Worm (Caenorhabditis elegans) whole organism, L4 larva: Measurements from ENCODE around the gene F08F8.9.

ENCODE experiments used
- D1046.2 ChIP-seq: fragments of 200-800 bp; sonication (Bioruptor generic); IDR thresholded peaks from 2 replicates; pipeline ENCODE4 v1.3.6; 2022; ENCODE audit warnings: missing genetic modification characterization, missing compliant biosample characterization
- F10B5.3 ChIP-seq: sonication (generic microtip); optimal IDR thresholded peaks from 2 replicates; lab custom pipeline; 2016; ENCODE audit warnings: mild to moderate bottlenecking, missing genetic modification characterization, missing compliant biosample characterization
- F26F4.8 ChIP-seq: fragments of 200-800 bp; sonication (Bioruptor generic); conservative IDR thresholded peaks from 2 replicates; pipeline ENCODE4 v1.3.6; 2022; ENCODE audit warnings: missing genetic modification characterization, missing compliant biosample characterization
- F44E2.7 ChIP-seq: fragments of 200-800 bp; sonication (Bioruptor generic); IDR thresholded peaks from 2 replicates; pipeline ENCODE4 v2.1.2; 2022; ENCODE audit warnings: missing genetic modification characterization, missing compliant biosample characterization
- R02D3.7 ChIP-seq: fragments of 150-350 bp; sonication (generic microtip); optimal IDR thresholded peaks from 3 replicates; lab custom pipeline; 2014; ENCODE audit warnings: missing biosample characterization, missing genetic modification characterization
- T20F7.1 ChIP-seq: fragments of 200-800 bp; sonication (Bioruptor generic); optimal IDR thresholded peaks from 2 replicates; lab custom pipeline; 2018; ENCODE audit warnings: mild to moderate bottlenecking, missing genetic modification characterization, missing compliant biosample characterization
- T26A8.4 ChIP-seq: fragments of 200-800 bp; sonication (Bioruptor generic); IDR thresholded peaks from 2 replicates; pipeline ENCODE4 v1.3.6; 2022; ENCODE audit warnings: missing genetic modification characterization, missing compliant biosample characterization
- Y105C5A.15 ChIP-seq: fragments of 200-800 bp; sonication (Bioruptor generic); IDR thresholded peaks from 2 replicates; pipeline ENCODE4 v1.3.6; 2022; ENCODE audit warnings: missing genetic modification characterization, missing compliant biosample characterization
- Y48G9A.11 ChIP-seq: fragments of 200-800 bp; sonication (Bioruptor generic); IDR thresholded peaks from 2 replicates; pipeline ENCODE4 v1.3.6; 2022; ENCODE audit warnings: missing genetic modification reagents, missing genetic modification characterization, missing compliant biosample characterization
- Y75B8A.6 ChIP-seq: fragments of 200-800 bp; sonication (Bioruptor generic); IDR thresholded peaks from 2 replicates; pipeline ENCODE4 v1.3.6; 2022; ENCODE audit warnings: missing genetic modification reagents, missing genetic modification characterization, missing compliant biosample characterization
- aha-1 ChIP-seq: fragments of 150-350 bp; peaks from one replicate; lab custom pipeline; 2014; ENCODE audit warnings: missing biosample characterization, missing genetic modification characterization
- aly-2 ChIP-seq: sonication (generic microtip); optimal IDR thresholded peaks from 2 replicates; lab custom pipeline; 2018; ENCODE audit warnings: missing biosample characterization, missing genetic modification characterization
- arid-1 ChIP-seq: fragments of 200-800 bp; sonication (Bioruptor generic); conservative IDR thresholded peaks from 2 replicates; pipeline ENCODE4 v1.3.6; 2022; ENCODE audit warnings: missing genetic modification reagents, missing genetic modification characterization, missing compliant biosample characterization
- attf-4 ChIP-seq: sonication (generic microtip); optimal IDR thresholded peaks from 3 replicates; lab custom pipeline; 2017; ENCODE audit warnings: missing biosample characterization, missing genetic modification characterization
- cey-2 ChIP-seq: sonication (generic microtip); optimal IDR thresholded peaks from 3 replicates; lab custom pipeline; 2017; ENCODE audit warnings: missing genetic modification characterization, mild to moderate bottlenecking, missing compliant biosample characterization, antibody characterized with exemption, borderline replicate concordance; ENCODE audit not compliant: insufficient read depth
- ctbp-1 ChIP-seq: fragments of 200-800 bp; sonication (Bioruptor generic); IDR thresholded peaks from 2 replicates; pipeline ENCODE4 v1.3.6; 2022; ENCODE audit warnings: missing genetic modification reagents, missing genetic modification characterization, missing compliant biosample characterization
- daf-16 ChIP-seq, 3 experiments: sonication (generic microtip); optimal IDR thresholded peaks; 2 replicates each; lab custom pipeline; 2016 to 2017; ENCODE audit warnings: missing genetic modification characterization in 3 of 3, missing genetic modification reagents in 3 of 3, mild to moderate bottlenecking in 2 of 3, missing compliant biosample characterization in 2 of 3, missing biosample characterization in 1 of 3, moderate library complexity in 1 of 3
- daf-19 ChIP-seq: fragments of 200-800 bp; sonication (Bioruptor generic); conservative IDR thresholded peaks from 2 replicates; pipeline ENCODE4 v1.3.6; 2022; ENCODE audit warnings: missing genetic modification characterization, missing compliant biosample characterization
- dmd-9 ChIP-seq: fragments of 200-800 bp; sonication (Bioruptor generic); IDR thresholded peaks from 2 replicates; pipeline ENCODE4 v1.3.6; 2022; ENCODE audit warnings: missing genetic modification reagents, missing genetic modification characterization, missing compliant biosample characterization
- dpl-1 ChIP-seq: fragments of 150-350 bp; optimal IDR thresholded peaks from 2 replicates; lab custom pipeline; 2014; ENCODE audit warnings: missing biosample characterization, missing genetic modification reagents, missing genetic modification characterization
- duxl-1 ChIP-seq: sonication (generic microtip); optimal IDR thresholded peaks from 2 replicates; lab custom pipeline; 2016; ENCODE audit warnings: mild to moderate bottlenecking, missing genetic modification characterization, moderate library complexity, missing compliant biosample characterization; ENCODE audit not compliant: poor library complexity
- dve-1 ChIP-seq: sonication (generic microtip); optimal IDR thresholded peaks from 2 replicates; lab custom pipeline; 2017; ENCODE audit warnings: antibody characterized with exemption, mild to moderate bottlenecking, missing genetic modification characterization, missing compliant biosample characterization; ENCODE audit not compliant: insufficient read depth
- egl-43 ChIP-seq: fragments of 200-800 bp; sonication (Bioruptor generic); IDR thresholded peaks from 2 replicates; pipeline ENCODE4 v1.3.6; 2022; ENCODE audit warnings: missing genetic modification reagents, missing genetic modification characterization, missing compliant biosample characterization
- fos-1 ChIP-seq: fragments of 150-350 bp; optimal IDR thresholded peaks from 2 replicates; lab custom pipeline; 2014; ENCODE audit warnings: missing biosample characterization, missing genetic modification characterization
- gei-8 ChIP-seq: fragments of 200-800 bp; sonication (Bioruptor generic); optimal IDR thresholded peaks from 2 replicates; lab custom pipeline; 2018; ENCODE audit warnings: mild to moderate bottlenecking, missing genetic modification characterization, missing compliant biosample characterization
- lin-29 ChIP-seq: fragments of 200-800 bp; sonication (Bioruptor generic); IDR thresholded peaks from 2 replicates; pipeline ENCODE4 v1.3.6; 2022; ENCODE audit warnings: missing genetic modification reagents, missing genetic modification characterization, missing compliant biosample characterization
- lsy-2 ChIP-seq, 2 experiments: fragments of 150-350 bp in 1 of 2; sonication (generic microtip) in 1 of 2; optimal IDR thresholded peaks; 2 replicates each; lab custom pipeline; 2014 to 2017; ENCODE audit warnings: missing biosample characterization in 2 of 2, missing genetic modification characterization in 2 of 2
- mdt-29 ChIP-seq: fragments of 200-800 bp; sonication (Bioruptor generic); IDR thresholded peaks from 2 replicates; pipeline ENCODE4 v1.3.6; 2022; ENCODE audit warnings: missing genetic modification reagents, missing genetic modification characterization, missing compliant biosample characterization
- mep-1 ChIP-seq: fragments of 150-350 bp; sonication (generic microtip); optimal IDR thresholded peaks from 3 replicates; lab custom pipeline; 2014; ENCODE audit warnings: missing biosample characterization, missing genetic modification characterization
- mxl-3 ChIP-seq: fragments of 200-800 bp; sonication (Bioruptor generic); optimal IDR thresholded peaks from 2 replicates; lab custom pipeline; 2018; ENCODE audit warnings: mild to moderate bottlenecking, missing genetic modification characterization, missing compliant biosample characterization
- nhr-102 ChIP-seq: sonication (generic microtip); optimal IDR thresholded peaks from 2 replicates; lab custom pipeline; 2016; ENCODE audit warnings: mild to moderate bottlenecking, missing genetic modification characterization, moderate library complexity, missing compliant biosample characterization
- nhr-111 ChIP-seq: fragments of 200-800 bp; sonication (Bioruptor generic); optimal IDR thresholded peaks from 2 replicates; lab custom pipeline; 2018; ENCODE audit warnings: mild to moderate bottlenecking, missing genetic modification characterization, missing compliant biosample characterization
- nhr-237 ChIP-seq: sonication (generic microtip); optimal IDR thresholded peaks from 2 replicates; lab custom pipeline; 2017; ENCODE audit warnings: missing biosample characterization, missing genetic modification characterization
- nhr-42 ChIP-seq: fragments of 200-800 bp; sonication (Bioruptor generic); IDR thresholded peaks from 2 replicates; pipeline ENCODE4 v1.3.6; 2022; ENCODE audit warnings: missing genetic modification characterization, missing compliant biosample characterization
- nhr-48 ChIP-seq: sonication (generic microtip); optimal IDR thresholded peaks from 2 replicates; lab custom pipeline; 2016; ENCODE audit warnings: mild to moderate bottlenecking, missing genetic modification characterization, missing compliant biosample characterization
- rbr-2 ChIP-seq: sonication (generic microtip); optimal IDR thresholded peaks from 2 replicates; lab custom pipeline; 2016; ENCODE audit warnings: missing genotype, missing genetic modification characterization, missing compliant biosample characterization
- sdz-12 ChIP-seq: fragments of 200-800 bp; sonication (Bioruptor generic); optimal IDR thresholded peaks from 2 replicates; lab custom pipeline; 2018; ENCODE audit warnings: mild to moderate bottlenecking, missing genetic modification characterization, missing compliant biosample characterization
- snpc-1.2 ChIP-seq: fragments of 200-800 bp; sonication (Bioruptor generic); IDR thresholded peaks from 2 replicates; pipeline ENCODE4 v1.3.6; 2022; ENCODE audit warnings: missing genetic modification reagents, missing genetic modification characterization, missing compliant biosample characterization
- unc-62 ChIP-seq, 3 experiments: fragments of 150-350 bp in 1 of 3; sonication (generic microtip); optimal IDR thresholded peaks in 2 of 3; peaks in 1 of 3; 1 replicate in 1 of 3; 2 replicates in 2 of 3; lab custom pipeline; 2014 to 2017; ENCODE audit warnings: missing biosample characterization in 3 of 3, missing genetic modification characterization in 3 of 3, missing genetic modification reagents in 3 of 3, missing genotype in 1 of 3
- zfp-3 ChIP-seq: fragments of 200-800 bp; sonication (Bioruptor generic); conservative IDR thresholded peaks from 2 replicates; pipeline ENCODE4 v1.3.6; 2022; ENCODE audit warnings: missing genetic modification reagents, missing genetic modification characterization, missing compliant biosample characterization
- zip-11 ChIP-seq: fragments of 200-800 bp; sonication (Bioruptor generic); IDR thresholded peaks from 2 replicates; pipeline ENCODE4 v1.3.6; 2022; ENCODE audit warnings: missing genetic modification characterization, missing compliant biosample characterization
- ztf-11 ChIP-seq: fragments of 150-350 bp; optimal IDR thresholded peaks from 2 replicates; lab custom pipeline; 2014; ENCODE audit warnings: missing biosample characterization, missing genetic modification characterization
- ztf-7 ChIP-seq: fragments of 150-350 bp; optimal IDR thresholded peaks from 2 replicates; lab custom pipeline; 2014; ENCODE audit warnings: missing biosample characterization, missing genetic modification characterization

Gene F08F8.9

DNA sequence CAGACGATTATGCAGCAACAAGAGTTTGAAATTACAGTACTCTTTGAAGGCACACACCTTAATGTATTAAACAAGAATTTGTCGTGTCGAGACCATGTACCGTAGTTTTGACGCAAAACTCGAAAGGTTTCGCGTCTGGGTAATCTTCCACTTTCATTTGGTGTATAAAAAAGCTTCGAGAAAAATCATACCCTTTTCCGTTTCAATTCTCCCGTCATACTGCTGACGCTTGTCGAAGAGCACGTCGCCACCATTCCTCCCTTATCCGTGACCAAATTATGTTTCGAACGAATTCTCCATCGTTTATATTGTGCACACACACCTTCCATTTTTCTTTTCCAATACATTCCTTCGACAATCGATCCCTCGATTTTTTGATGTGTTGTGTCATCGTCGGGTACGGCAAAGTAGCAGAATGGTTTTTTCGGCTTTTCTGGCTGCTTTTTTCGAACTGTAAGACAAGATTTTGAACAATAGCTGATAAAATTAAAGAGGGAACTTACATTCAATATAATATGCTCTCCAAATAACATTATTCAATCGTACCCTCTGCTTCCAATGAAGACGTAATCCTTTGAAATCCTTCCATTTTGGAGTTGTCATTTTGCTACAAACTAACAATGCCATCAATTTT lies 20.1 kb upstream of the F08F8.9 start:
- TF ChIP-seq T26A8.4 (peak; percentile 90), zip-11 (GFP tag; lab: Robert Waterston, UW) (no peak), egl-43 (0 out of 2 replicates have a peak, but pooled peaks have one; percentile 22), cey-2 (tag; lab: Kevin White, UChicago) (no peak), T20F7.1 (GFP tag; lab: Kevin White, UChicago) (no peak), nhr-111 (GFP tag; lab: Kevin White, UChicago) (no peak), aly-2 (no peak), fos-1 (tag; lab: Kevin White, UChicago) (no peak), mdt-29 (GFP tag; lab: Robert Waterston, UW) (no peak), nhr-237 (tag; lab: Kevin White, UChicago) (no peak), arid-1 (GFP tag; lab: Robert Waterston, UW) (0 out of 2 replicates have a peak, but pooled peaks have one; percentile 14), lsy-2 (tag; optimal IDR thresholded peaks at IDR 0.05; lab: Kevin White, UChicago) (no peak), F26F4.8 (GFP tag; lab: Robert Waterston, UW) (no peak), Y105C5A.15 (no peak), F44E2.7 (no peak), nhr-42 (GFP tag; lab: Robert Waterston, UW) (0 out of 2 replicates have a peak, but pooled peaks have one; percentile 37), attf-4 (tag; lab: Kevin White, UChicago) (no peak), ztf-11 (no peak), gei-8 (GFP tag; lab: Kevin White, UChicago) (no peak), dmd-9 (GFP tag; lab: Robert Waterston, UW) (no peak), mxl-3 (no peak), dpl-1 (GFP tag; lab: Kevin White, UChicago) (no peak), ctbp-1 (0 out of 2 replicates have a peak, but pooled peaks have one; percentile 19), F10B5.3 (tag; lab: Kevin White, UChicago) (no peak)

DNA sequence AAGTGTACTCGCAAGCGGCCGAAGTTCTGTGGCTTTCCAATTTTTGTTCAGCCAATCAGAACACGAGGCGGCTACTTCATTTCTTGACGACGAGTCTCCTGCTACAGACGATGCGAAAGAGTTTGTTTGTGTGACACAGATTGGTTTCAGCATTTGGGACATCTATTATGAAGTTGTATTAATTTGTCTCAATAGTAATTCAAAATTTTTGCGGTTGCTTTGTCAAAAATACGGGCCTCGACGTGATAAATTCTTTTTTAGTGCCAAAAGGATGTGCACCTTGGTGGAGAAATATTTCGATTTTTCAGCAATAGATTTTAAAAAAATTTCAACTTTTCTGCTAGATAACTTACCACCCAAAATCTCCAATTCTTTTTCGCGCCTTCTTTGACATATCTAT lies 16.8 kb upstream of the F08F8.9 start:
- TF ChIP-seq ztf-7 (no peak), unc-62 (GFP tag; optimal IDR thresholded peaks at IDR 0.05 in 1 of 2; lab: Kevin White, UChicago) (peak in 1 of 2 experiments; percentile 98), unc-62 (tag; optimal IDR thresholded peaks at IDR 0.05; lab: Kevin White, UChicago) (no peak)
- TF ChIP-seq, all 104 proteins: peak for 1

DNA sequence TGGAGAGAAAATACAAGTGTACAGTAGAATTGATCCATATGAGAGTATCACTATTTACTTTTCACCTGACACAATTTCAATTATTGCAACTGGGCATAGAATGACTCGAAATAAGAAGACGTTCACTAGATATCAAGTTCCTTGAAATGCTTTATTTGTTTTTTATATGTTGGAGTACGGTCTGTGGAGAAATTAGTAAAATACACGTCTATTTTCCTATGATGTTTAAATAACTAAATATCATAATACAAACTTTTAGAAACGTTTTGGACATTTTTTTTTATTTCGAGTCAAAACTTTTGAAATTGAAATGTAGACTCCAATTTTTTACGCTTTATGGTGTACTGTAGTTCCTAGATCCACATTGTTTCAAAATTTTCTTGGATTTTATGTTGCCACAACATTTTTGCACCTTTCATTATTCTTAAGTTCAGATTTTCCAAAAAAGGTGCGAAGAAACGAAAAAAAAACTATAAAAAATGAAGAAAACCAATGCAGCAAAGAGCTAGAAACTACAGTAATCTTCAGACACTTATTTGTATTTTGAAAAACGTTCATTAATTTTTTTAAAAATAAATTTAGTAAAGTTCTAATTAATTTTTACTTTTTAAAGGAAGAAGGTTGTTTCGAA lies 15.7 kb upstream of the F08F8.9 start:
- TF ChIP-seq sdz-12 (GFP tag; lab: Kevin White, UChicago) (peak; percentile 83), aha-1 (tag; lab: Kevin White, UChicago) (peak; percentile 53), dve-1 (tag; lab: Kevin White, UChicago) (peak; percentile 1), nhr-48 (tag; lab: Kevin White, UChicago) (peak; percentile 38), D1046.2 (GFP tag; lab: Robert Waterston, UW) (peak; percentile 85), zfp-3 (GFP tag; lab: Robert Waterston, UW) (peak; percentile 70; the same call in 1 of the 2 replicates), nhr-102 (tag; lab: Kevin White, UChicago) (peak; percentile 68), lin-29 (GFP tag; lab: Robert Waterston, UW) (no peak), snpc-1.2 (GFP tag; lab: Robert Waterston, UW) (peak; percentile 40; the same call in 1 of the 2 replicates), duxl-1 (tag; lab: Kevin White, UChicago) (peak; percentile 47), daf-19 (no peak), T26A8.4 (peak; percentile 81; the same call in 1 of the 2 replicates), Y75B8A.6 (GFP tag; lab: Robert Waterston, UW) (0 out of 2 replicates have a peak, but pooled peaks have one; percentile 51), rbr-2 (no peak), Y48G9A.11 (GFP tag; lab: Robert Waterston, UW) (no peak), mep-1 (tag; lab: Kevin White, UChicago) (peak; percentile 90), gei-8 (GFP tag; lab: Kevin White, UChicago) (peak; percentile 34), fos-1 (tag; lab: Kevin White, UChicago) (no peak), dmd-9 (GFP tag; lab: Robert Waterston, UW) (no peak), daf-16 (GFP tag; optimal IDR thresholded peaks at IDR 0.05; lab: Kevin White, UChicago) (no peak), daf-16 (tag; optimal IDR thresholded peaks at IDR 0.05; lab: Kevin White, UChicago) (peak; percentile 33), lsy-2 (tag; optimal IDR thresholded peaks at IDR 0.05; lab: Kevin White, UChicago) (peak in 1 of 2 experiments; percentile 53), R02D3.7 (tag; lab: Kevin White, UChicago) (no peak)
